Worm (Caenorhabditis elegans): ENCODE data around the gene T05A8.1.
"Not testable (repeated sequence)": the region's sequence is repeated elsewhere in the genome, so short reads cannot be mapped to it uniquely, and the experiment has no call there.

T05A8.1 gene

DNA sequence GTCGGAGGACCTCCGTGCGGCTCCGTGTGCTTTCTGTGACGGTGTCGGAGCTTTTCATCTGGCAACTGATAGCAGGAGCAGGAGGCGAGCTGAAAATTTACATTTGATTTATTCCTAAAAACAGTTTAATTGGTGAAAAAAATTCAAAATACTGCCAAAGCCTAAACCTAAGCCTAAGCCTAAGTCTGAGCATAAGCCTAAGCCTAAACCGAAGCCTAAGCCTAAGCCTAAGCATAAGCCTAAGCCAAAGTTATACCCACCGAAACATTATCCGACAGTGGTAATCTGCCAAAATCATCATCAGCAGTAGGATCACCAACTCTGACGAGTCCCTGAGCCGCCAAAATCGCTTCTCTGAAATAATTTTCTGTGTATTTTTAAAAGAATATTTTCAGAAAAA, 25.1 kb downstream of the T05A8.1 start:
- no peak for TF ChIP-seq ztf-1 (GFP tag; conservative IDR thresholded peaks at IDR 0.05)
- no peak for TF ChIP-seq ceh-16 (tag; optimal IDR thresholded peaks at IDR 0.05)

DNA sequence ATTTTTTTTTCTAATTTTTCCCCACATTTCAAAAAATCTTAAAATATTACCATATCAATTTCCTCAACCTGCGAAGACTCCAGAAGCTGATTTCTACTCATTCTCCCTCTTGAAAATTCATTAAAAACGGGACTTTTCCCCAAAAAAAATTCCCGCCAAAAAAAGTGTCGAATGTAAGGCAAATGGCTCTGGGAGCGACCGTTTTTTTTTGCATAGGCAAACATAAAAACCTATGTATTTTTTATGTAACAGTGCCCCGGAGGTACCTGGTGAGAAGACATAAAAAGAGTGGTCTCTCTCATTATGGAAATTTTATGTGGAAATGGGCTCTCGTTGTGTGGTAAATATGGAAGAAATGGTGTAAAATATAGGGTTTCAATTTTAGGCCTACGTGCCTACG, 25.6 kb downstream of the T05A8.1 start, which contains the start of gene ceh-87:
ceh-87 (minus strand) TSS at position 101 of the 400 bp plus-strand sequence.
- no peak for TF ChIP-seq unc-62 (GFP tag; optimal IDR thresholded peaks at IDR 0.05)
- no peak for TF ChIP-seq nhr-23 (tag; optimal IDR thresholded peaks at IDR 0.05)
- TF ChIP-seq mdl-1 (tag; optimal IDR thresholded peaks at IDR 0.05) = no peak
- no peak for TF ChIP-seq nhr-21 (tag; optimal IDR thresholded peaks at IDR 0.05)
- TF ChIP-seq sem-4 (tag; optimal IDR thresholded peaks at IDR 0.05) = no peak
- TF ChIP-seq ceh-82 (tag; optimal IDR thresholded peaks at IDR 0.05) = no peak
- TF ChIP-seq ama-1 (optimal IDR thresholded peaks at IDR 0.05) = no peak

DNA sequence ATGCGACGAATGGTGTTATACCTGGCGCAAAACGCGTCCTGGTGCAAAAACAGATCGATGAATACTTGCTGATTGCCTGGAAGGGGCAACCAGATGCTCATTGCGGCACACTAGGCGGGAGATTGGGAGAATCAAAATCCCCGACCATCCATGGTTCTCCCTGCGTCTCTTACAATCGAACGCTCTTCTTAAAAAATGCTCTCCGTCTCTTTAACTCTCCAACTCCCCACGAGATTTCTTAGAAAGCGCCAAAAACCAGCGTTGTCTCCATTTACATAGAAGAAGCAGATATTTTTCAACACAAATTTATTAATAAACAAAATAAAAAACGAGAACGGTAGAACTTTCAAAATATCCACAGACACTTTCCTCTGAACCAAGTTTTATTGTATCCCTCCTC, 28.7 kb downstream of the T05A8.1 start, which contains the start of gene F34D6.1:
F34D6.1 (minus strand) TSS at position 101 of the 400 bp plus-strand sequence.
- TF ChIP-seq lsy-2 (tag; optimal IDR thresholded peaks at IDR 0.05) = no peak
- TF ChIP-seq skn-1 (tag; optimal IDR thresholded peaks at IDR 0.05) = no peak
- TF ChIP-seq lin-13 (GFP tag; optimal IDR thresholded peaks at IDR 0.05) = no peak
- TF ChIP-seq elt-3 (tag; optimal IDR thresholded peaks at IDR 0.05) = no peak
- TF ChIP-seq nhr-237 (tag; optimal IDR thresholded peaks at IDR 0.05) = no peak
- TF ChIP-seq nhr-21 (tag; optimal IDR thresholded peaks at IDR 0.05) = no peak
- TF ChIP-seq blmp-1 (tag; optimal IDR thresholded peaks at IDR 0.05; ENCODE audit: insufficient read depth) = no peak
- TF ChIP-seq mdl-1 (tag; optimal IDR thresholded peaks at IDR 0.05) = no peak
- no peak for TF ChIP-seq mab-5 (tag; optimal IDR thresholded peaks at IDR 0.05)
- no peak for TF ChIP-seq aly-2 (tag; optimal IDR thresholded peaks at IDR 0.05)
- TF ChIP-seq fos-1 (tag; optimal IDR thresholded peaks at IDR 0.05) = no peak
- TF ChIP-seq ama-1 (optimal IDR thresholded peaks at IDR 0.05) = no peak
- TF ChIP-seq unc-39 (tag; optimal IDR thresholded peaks at IDR 0.05) = no peak
- TF ChIP-seq unc-62 (GFP tag; optimal IDR thresholded peaks at IDR 0.05) = no peak
- no peak for TF ChIP-seq nhr-12 (tag; optimal IDR thresholded peaks at IDR 0.05)
- no peak for TF ChIP-seq peb-1 (tag; optimal IDR thresholded peaks at IDR 0.05)
- no peak for TF ChIP-seq sma-9 (GFP tag; optimal IDR thresholded peaks at IDR 0.05)
- TF ChIP-seq sma-9 (tag; optimal IDR thresholded peaks at IDR 0.05) = no peak
- no peak for TF ChIP-seq nhr-23 (tag; optimal IDR thresholded peaks at IDR 0.05)

DNA sequence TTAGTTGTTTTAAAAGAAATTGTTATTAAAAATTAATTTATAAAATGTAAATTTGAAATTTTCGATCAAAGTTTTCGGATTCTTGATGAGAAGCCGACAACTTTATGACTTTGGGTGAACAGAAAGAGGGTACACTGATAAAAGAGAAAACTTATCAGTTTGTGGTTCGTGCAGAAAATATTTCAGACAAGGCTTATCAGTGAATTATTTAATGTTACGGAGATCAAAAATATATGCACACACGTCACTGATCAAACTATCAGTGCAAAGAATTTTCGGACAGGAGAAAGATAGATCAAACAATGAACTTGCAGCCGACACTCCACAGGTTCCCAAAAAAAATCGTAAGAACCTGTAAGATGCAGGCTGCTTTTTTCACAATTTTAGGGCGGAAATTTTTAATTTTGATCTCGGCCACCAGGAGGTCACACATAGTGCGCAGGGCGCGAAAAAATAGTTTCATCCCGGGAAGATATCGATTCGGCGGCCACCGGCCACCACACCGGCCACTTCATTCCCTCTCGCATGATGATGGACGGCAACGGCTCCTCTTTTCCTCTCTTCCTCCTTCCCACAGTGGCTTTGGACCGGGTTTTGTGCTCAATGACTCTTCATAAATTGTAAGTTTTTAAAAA, 32.2 kb downstream of the T05A8.1 start, which contains the start of gene F22E5.17:
F22E5.17 (plus strand) TSS at position 508 of the 635 bp plus-strand sequence.
- TF ChIP-seq nhr-23 (tag; optimal IDR thresholded peaks at IDR 0.05) = no peak
- TF ChIP-seq gmeb-1 (tag; optimal IDR thresholded peaks at IDR 0.05) = peak; percentile 19
- TF ChIP-seq F13H6.1 (tag; optimal IDR thresholded peaks at IDR 0.05) = peak; percentile 1
- no peak for TF ChIP-seq elt-3 (tag; optimal IDR thresholded peaks at IDR 0.05)
- no peak for TF ChIP-seq nhr-11 (tag; optimal IDR thresholded peaks at IDR 0.05)
- TF ChIP-seq nhr-129 (tag; optimal IDR thresholded peaks at IDR 0.05) = no peak
- no peak for TF ChIP-seq zag-1 (tag; optimal IDR thresholded peaks at IDR 0.05)
- TF ChIP-seq mdl-1 (tag; optimal IDR thresholded peaks at IDR 0.05) = no peak
- TF ChIP-seq mab-5 (tag; optimal IDR thresholded peaks at IDR 0.05) = no peak
- peak; percentile 88 for TF ChIP-seq fos-1 (tag; optimal IDR thresholded peaks at IDR 0.05)
- TF ChIP-seq sma-9 (GFP tag; optimal IDR thresholded peaks at IDR 0.05) = peak; percentile 77
- no peak for TF ChIP-seq sma-9 (tag; optimal IDR thresholded peaks at IDR 0.05)

DNA sequence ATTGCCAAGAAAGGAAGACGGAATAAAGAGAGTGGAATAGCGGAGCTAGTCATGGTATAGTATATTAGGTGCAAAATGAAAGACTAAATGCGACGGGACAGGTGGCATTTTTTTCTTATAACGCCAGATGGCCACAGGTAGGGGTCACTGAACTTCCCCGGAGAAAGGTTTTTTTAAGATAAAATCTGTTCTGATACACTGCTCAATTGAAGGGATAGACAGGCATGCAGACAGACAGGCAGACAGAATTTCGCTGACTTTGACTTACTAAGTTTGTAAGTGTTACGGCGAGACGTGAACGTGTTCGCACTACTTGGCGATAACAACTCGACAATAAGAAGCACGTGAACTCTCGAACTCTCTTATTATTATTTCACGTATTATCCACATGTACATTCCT, 36.3 kb downstream of the T05A8.1 start, which contains the start of the genes F22E5.20 and F22E5.1:
F22E5.20 (minus strand) TSS at position 101 of the 400 bp plus-strand sequence.
F22E5.1 (plus strand) TSS at position 242 of the 400 bp plus-strand sequence.
- not testable (repeated sequence) for TF ChIP-seq R02D3.7, nhr-129, elt-1 (tag; optimal IDR thresholded peaks at IDR 0.05)

DNA sequence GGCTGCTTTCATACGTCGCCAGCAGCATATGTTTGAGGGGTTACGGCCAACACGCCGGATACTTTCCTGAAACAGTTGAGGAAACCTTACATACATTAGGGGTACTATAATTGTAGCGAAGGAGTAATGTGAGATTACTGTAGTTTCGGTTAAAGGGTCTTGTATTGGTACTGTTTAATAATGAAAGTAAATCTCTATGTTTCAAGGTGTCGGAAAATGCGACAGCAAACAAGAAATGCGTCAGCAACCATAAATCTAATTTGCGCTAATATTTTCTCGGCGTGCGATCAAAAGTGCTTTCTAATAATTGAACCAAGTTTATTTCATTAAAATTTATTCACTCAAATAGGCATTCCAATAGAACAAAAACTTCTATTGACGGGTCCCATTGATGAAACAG, 37.5 kb downstream of the T05A8.1 start, which contains the start of gene sri-57:
sri-57 (minus strand) TSS at position 101 of the 400 bp plus-strand sequence.
- not testable (repeated sequence) for TF ChIP-seq mab-5, mdl-1, F13H6.1 (tag; optimal IDR thresholded peaks at IDR 0.05)

All from whole organism, L2 larva.